Fruit fly (Drosophila melanogaster) whole organism, pupa: Measurements from ENCODE around the gene elgi.
A peak's percentile ranks its signal among the peaks of the same experiment; 100 is the strongest.

Experiments used
- CG10348 ChIP-seq: fragments of 200-800 bp; sonication (Bioruptor generic); IDR thresholded peaks from 2 replicates; pipeline ENCODE4 v1.3.6; 2022; ENCODE audit warnings: missing biosample characterization, missing genetic modification characterization
- CG12605 ChIP-seq: fragments of 200-800 bp; sonication (Bioruptor generic); IDR thresholded peaks from 2 replicates; pipeline ENCODE4 v1.3.6; 2022; ENCODE audit warnings: missing biosample characterization, missing genetic modification characterization
- CG13204 ChIP-seq: fragments of 200-800 bp; sonication (Bioruptor generic); optimal IDR thresholded peaks from 2 replicates; lab custom pipeline; 2018; ENCODE audit warnings: missing biosample characterization, mild to moderate bottlenecking, missing genetic modification characterization, moderate library complexity
- CG14655 ChIP-seq: fragments of 200-800 bp; sonication (Bioruptor generic); optimal IDR thresholded peaks from 3 replicates; lab custom pipeline; 2017; ENCODE audit warnings: mild to moderate bottlenecking, missing biosample characterization, missing genetic modification reagents, missing genetic modification characterization
- CG15710 ChIP-seq: fragments of 200-800 bp; sonication (Bioruptor generic); optimal IDR thresholded peaks from 2 replicates; lab custom pipeline; 2018; ENCODE audit warnings: missing biosample characterization, mild to moderate bottlenecking, missing genetic modification characterization, moderate library complexity
- CG17806 ChIP-seq: fragments of 200-800 bp; sonication (Bioruptor generic); optimal IDR thresholded peaks from 2 replicates; lab custom pipeline; 2018; ENCODE audit warnings: missing biosample characterization, mild to moderate bottlenecking, missing genetic modification characterization, moderate library complexity
- CG32121 ChIP-seq: fragments of 200-800 bp; sonication (Bioruptor generic); IDR thresholded peaks from 2 replicates; pipeline ENCODE4 v1.3.6; 2022; ENCODE audit warnings: missing biosample characterization, missing genetic modification characterization
- CG34367 ChIP-seq: fragments of 200-800 bp; sonication (Bioruptor generic); optimal IDR thresholded peaks from 2 replicates; lab custom pipeline; 2018; ENCODE audit warnings: missing biosample characterization, mild to moderate bottlenecking, missing genetic modification characterization
- CG4496 ChIP-seq: fragments of 200-800 bp; sonication (Bioruptor generic); IDR thresholded peaks from 3 replicates; pipeline ENCODE4 v1.3.6; 2022; ENCODE audit warnings: missing biosample characterization, missing genetic modification characterization
- CG8159 ChIP-seq: fragments of 200-800 bp; sonication (Bioruptor generic); optimal IDR thresholded peaks from 3 replicates; lab custom pipeline; 2018; ENCODE audit warnings: missing biosample characterization, mild to moderate bottlenecking, missing genetic modification characterization, moderate library complexity
- CG8301 ChIP-seq: fragments of 200-800 bp; sonication (Bioruptor generic); optimal IDR thresholded peaks from 2 replicates; lab custom pipeline; 2018; ENCODE audit warnings: missing biosample characterization, mild to moderate bottlenecking, missing genetic modification characterization
- CG9948 ChIP-seq: fragments of 200-800 bp; sonication (Bioruptor generic); optimal IDR thresholded peaks from 2 replicates; lab custom pipeline; 2018; ENCODE audit warnings: missing biosample characterization, mild to moderate bottlenecking, missing genetic modification characterization, moderate library complexity
- D1 ChIP-seq: fragments of 200-800 bp; sonication (Bioruptor generic); optimal IDR thresholded peaks from 2 replicates; lab custom pipeline; 2018; ENCODE audit warnings: missing biosample characterization, mild to moderate bottlenecking, missing genetic modification characterization, moderate library complexity
- EcR ChIP-seq: fragments of 200-800 bp; sonication (Bioruptor generic); optimal IDR thresholded peaks from 3 replicates; lab custom pipeline; 2019; ENCODE audit warnings: missing biosample characterization, missing genetic modification characterization, mild to moderate bottlenecking, moderate library complexity, missing genetic modification reagents
- Ets98B ChIP-seq: fragments of 200-800 bp; sonication (Bioruptor generic); IDR thresholded peaks from 2 replicates; pipeline ENCODE4 v1.3.6; 2022; ENCODE audit warnings: missing biosample characterization, missing genetic modification characterization
- Pif1A ChIP-seq: fragments of 200-800 bp; sonication (Bioruptor generic); optimal IDR thresholded peaks from 3 replicates; lab custom pipeline; 2016; ENCODE audit warnings: missing biosample characterization, missing genetic modification characterization
- Pif1B ChIP-seq: fragments of 200-800 bp; sonication (Bioruptor generic); optimal IDR thresholded peaks from 3 replicates; lab custom pipeline; 2016; ENCODE audit warnings: missing biosample characterization, missing genetic modification characterization
- Snoo ChIP-seq: fragments of 200-800 bp; sonication (Bioruptor generic); optimal IDR thresholded peaks from 3 replicates; lab custom pipeline; 2017; ENCODE audit warnings: missing biosample characterization, mild to moderate bottlenecking, missing genetic modification characterization, inconsistent platforms
- fd96Ca ChIP-seq: fragments of 200-800 bp; sonication (Bioruptor generic); IDR thresholded peaks from 3 replicates; pipeline ENCODE4 v1.3.6; 2022; ENCODE audit warnings: missing biosample characterization, missing genetic modification characterization
- gl ChIP-seq: fragments of 200-800 bp; sonication (Bioruptor generic); optimal IDR thresholded peaks from 2 replicates; lab custom pipeline; 2018; ENCODE audit warnings: missing biosample characterization, mild to moderate bottlenecking, missing genetic modification characterization
- rn ChIP-seq: fragments of 200-800 bp; sonication (Bioruptor generic); IDR thresholded peaks from 2 replicates; pipeline ENCODE4 v1.3.6; 2022; ENCODE audit warnings: missing biosample characterization, missing genetic modification characterization

The elgi gene

dm6 chr3L:15987635-15988034 lies 31.3 kb downstream of the elgi start, which contains the start of gene PolD1:
Gene PolD1, minus strand, starts transcription at chr3L:15987815.
- TF ChIP-seq EcR, result no peak
- no peak for TF ChIP-seq CG13204 (GFP tag; lab: Kevin White, UChicago)
- no peak for TF ChIP-seq rn
- no peak for TF ChIP-seq gl
- TF ChIP-seq Snoo (tag; lab: Kevin White, UChicago), result no peak
- TF ChIP-seq CG34367 (tag; lab: Kevin White, UChicago), result no peak
- no peak for TF ChIP-seq D1 (tag; lab: Kevin White, UChicago)
- no peak for TF ChIP-seq fd96Ca (GFP tag; lab: Robert Waterston, UW)

DNA sequence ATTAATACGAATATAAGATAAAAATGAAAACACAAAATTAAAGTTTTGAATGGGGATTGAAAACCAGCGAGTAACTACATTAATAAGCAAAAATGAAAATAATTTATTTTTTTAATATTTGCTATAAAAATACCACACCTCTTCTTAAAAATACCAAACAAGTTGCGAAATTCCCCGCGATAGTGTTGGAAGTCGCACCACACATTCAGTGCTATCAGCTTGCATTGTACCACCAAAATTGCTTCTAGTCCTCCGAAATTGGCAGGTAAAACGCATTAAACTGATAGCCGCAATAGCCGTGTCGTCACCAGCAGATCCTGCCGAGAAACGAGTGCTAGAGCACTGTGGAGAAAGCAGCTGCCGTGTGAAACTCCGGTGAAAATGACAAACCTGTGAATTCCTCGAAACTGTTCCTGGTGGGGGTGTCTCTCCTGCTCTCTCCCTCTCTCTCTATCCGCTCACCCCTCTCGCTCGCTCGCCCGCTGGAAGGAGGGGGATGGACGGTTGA lies 31.7 kb downstream of the elgi start, which contains the start of gene Hip14:
Gene Hip14 (plus strand): TSS at position 198 of the 508 bp plus-strand sequence.
- TF ChIP-seq Ets98B (GFP tag; lab: Robert Waterston, UW) (peak; percentile 7; the same call in 1 of the 2 replicates), Snoo (tag; lab: Kevin White, UChicago) (peak; percentile 28), gl (peak; percentile 2), CG8159 (no peak)

dm6 chr3L:15996019-15996418 lies 39.7 kb downstream of the elgi start:
- no peak for TF ChIP-seq CG8301 (tag; lab: Kevin White, UChicago)
- no peak for TF ChIP-seq CG13204 (GFP tag; lab: Kevin White, UChicago)
- TF ChIP-seq CG9948 (tag; lab: Kevin White, UChicago), result no peak
- TF ChIP-seq CG10348 (GFP tag; lab: Robert Waterston, UW), result no peak
- no peak for TF ChIP-seq CG4496 (GFP tag; lab: Robert Waterston, UW)
- TF ChIP-seq rn, result no peak
- TF ChIP-seq Pif1A (GFP tag; lab: Kevin White, UChicago), result no peak
- no peak for TF ChIP-seq CG32121 (GFP tag; lab: Robert Waterston, UW)
- no peak for TF ChIP-seq EcR
- no peak for TF ChIP-seq gl
- no peak for TF ChIP-seq Pif1B (GFP tag; lab: Kevin White, UChicago)
- no peak for TF ChIP-seq CG34367 (tag; lab: Kevin White, UChicago)
- TF ChIP-seq CG17806 (tag; lab: Kevin White, UChicago), result no peak

DNA sequence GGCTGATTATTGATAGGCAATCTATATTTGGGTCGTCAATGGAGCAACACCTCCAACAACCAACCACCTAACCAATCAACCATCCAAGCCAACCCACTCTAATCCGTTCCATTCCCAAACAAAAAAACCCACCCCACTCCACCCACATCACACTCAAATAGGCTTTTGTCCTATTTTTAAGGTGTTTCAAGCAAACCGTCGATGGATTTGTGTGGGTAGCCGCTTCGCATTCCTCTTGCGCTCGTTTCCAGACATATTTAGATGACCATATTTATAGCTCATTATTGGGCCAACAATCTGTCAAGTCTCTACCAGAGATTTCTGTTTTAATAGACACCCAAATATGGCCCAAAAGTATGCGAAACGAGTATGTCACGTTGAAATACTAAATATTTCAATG lies 41.9 kb downstream of the elgi start:
- TF ChIP-seq Snoo (tag; lab: Kevin White, UChicago), result no peak
- TF ChIP-seq, all 21 proteins: peak for 0

DNA sequence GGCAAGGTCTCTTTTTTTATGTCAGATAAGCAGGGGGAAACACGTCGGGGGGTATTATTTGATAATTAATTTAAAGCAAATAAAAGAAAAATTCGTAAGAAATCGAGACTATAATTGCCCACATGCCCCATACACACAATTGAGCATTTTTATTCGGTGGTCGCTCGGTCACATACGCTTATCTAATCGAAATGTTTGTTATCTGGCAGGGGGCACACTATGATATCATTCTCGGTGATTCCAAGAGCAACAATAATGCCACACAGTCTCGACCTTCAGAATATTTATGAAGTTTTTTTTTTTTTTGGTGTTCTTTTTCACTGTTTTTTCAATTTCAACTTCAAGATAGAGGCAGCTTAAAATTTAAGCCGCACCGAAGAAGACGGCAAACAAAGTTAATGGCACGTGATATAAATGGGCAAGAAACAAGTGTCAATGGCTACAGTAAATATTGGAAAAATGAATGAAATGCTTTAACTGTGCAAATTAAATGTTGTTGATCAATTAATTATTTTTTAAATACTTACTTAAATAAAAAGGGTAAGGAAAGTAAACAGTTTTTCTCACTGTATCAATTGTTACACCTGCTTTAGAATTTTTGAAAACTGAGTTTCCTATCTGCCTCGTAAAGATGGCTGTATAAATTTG lies 43.1 kb downstream of the elgi start:
- TF ChIP-seq D1 (tag; lab: Kevin White, UChicago) (no peak), CG32121 (GFP tag; lab: Robert Waterston, UW) (no peak), fd96Ca (GFP tag; lab: Robert Waterston, UW) (no peak), Pif1A (GFP tag; lab: Kevin White, UChicago) (no peak), CG4496 (GFP tag; lab: Robert Waterston, UW) (no peak), gl (no peak), CG17806 (tag; lab: Kevin White, UChicago) (peak; percentile 3)

- peak; percentile 74 for TF ChIP-seq CG14655 (GFP tag; lab: Kevin White, UChicago)
- peak; percentile 27 for TF ChIP-seq CG15710
- TF ChIP-seq Ets98B (GFP tag; lab: Robert Waterston, UW), result peak; percentile 77
- TF ChIP-seq CG10348 (GFP tag; lab: Robert Waterston, UW), result peak; percentile 60; the same call in 1 of the 2 replicates
- no peak for TF ChIP-seq Pif1B (GFP tag; lab: Kevin White, UChicago)
- no peak for TF ChIP-seq D1 (tag; lab: Kevin White, UChicago)
- TF ChIP-seq Snoo (tag; lab: Kevin White, UChicago), result no peak
- peak; percentile 62 for TF ChIP-seq Pif1A (GFP tag; lab: Kevin White, UChicago)
- TF ChIP-seq CG12605 (GFP tag; lab: Robert Waterston, UW), result peak; percentile 30; the same call in 1 of the 2 replicates
- no peak for TF ChIP-seq EcR
- TF ChIP-seq CG4496 (GFP tag; lab: Robert Waterston, UW), result no peak; the same call in 2 of the 3 replicates
- no peak for TF ChIP-seq CG9948 (tag; lab: Kevin White, UChicago)
- peak; percentile 73 for TF ChIP-seq CG8301 (tag; lab: Kevin White, UChicago)
- no peak for TF ChIP-seq CG34367 (tag; lab: Kevin White, UChicago)
- TF ChIP-seq gl, result no peak
- TF ChIP-seq CG32121 (GFP tag; lab: Robert Waterston, UW), result peak; percentile 88
- no peak for TF ChIP-seq fd96Ca (GFP tag; lab: Robert Waterston, UW)
- TF ChIP-seq CG8159, result no peak
- no peak for TF ChIP-seq rn
- TF ChIP-seq CG13204 (GFP tag; lab: Kevin White, UChicago), result no peak
- peak; percentile 10 for TF ChIP-seq CG17806 (tag; lab: Kevin White, UChicago)
- TF ChIP-seq, all 21 proteins: peak for 9
Observed at dm6 chr3L:16001164-16001679, 44.9 kb downstream of the elgi start.
